Fruit fly (Drosophila melanogaster): ENCODE results near the gene Tmtc1.

The Tmtc1 gene

DNA sequence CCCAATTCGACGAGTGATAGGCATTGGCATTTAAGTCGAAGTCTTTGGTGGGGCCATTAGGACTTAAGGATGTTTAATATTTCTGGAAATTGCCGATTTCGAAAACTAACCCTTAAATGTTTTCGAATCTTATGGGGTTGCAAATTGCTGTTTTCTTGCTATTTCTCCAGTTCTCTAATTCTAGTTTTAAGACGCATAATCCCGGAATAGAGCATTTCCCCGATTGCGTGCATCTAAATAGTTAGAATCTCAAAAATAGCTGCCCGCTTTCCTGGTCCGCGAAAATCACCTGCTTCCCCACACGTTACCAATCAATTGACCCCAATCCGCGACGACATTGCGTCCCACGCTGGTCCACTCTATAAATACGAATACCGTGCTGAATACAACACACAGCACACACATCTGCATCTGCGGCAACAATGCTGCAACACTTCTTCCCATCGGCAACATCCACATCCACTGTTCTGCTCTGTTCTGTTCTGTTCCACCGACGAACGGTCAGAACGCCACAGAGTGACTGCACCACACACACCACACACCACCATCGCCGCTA is 74.4 kb downstream of the Tmtc1 start, which contains the start of gene Bacc (continued):
- TF ChIP-seq Gsc (GFP tag; IDR thresholded peaks at IDR 0.05) (no peak), CG32532 (GFP tag; IDR thresholded peaks at IDR 0.05) (no peak), CG17829 (tag; optimal IDR thresholded peaks at IDR 0.05) (peak; percentile 73), pfk (GFP tag; optimal IDR thresholded peaks at IDR 0.05) (peak; percentile 80), bab2 (GFP tag; optimal IDR thresholded peaks at IDR 0.05) (peak; percentile 80), aop (GFP tag; IDR thresholded peaks at IDR 0.05) (no peak), CG14050 (GFP tag; IDR thresholded peaks at IDR 0.05) (no peak), crp (GFP tag; optimal IDR thresholded peaks at IDR 0.05) (peak in 1 of 2 experiments; percentile 38), amos (GFP tag; IDR thresholded peaks at IDR 0.05; ENCODE audit: partially characterized antibody) (no peak), odd (GFP tag; optimal IDR thresholded peaks at IDR 0.05) (peak; percentile 82), pho (GFP tag; optimal IDR thresholded peaks at IDR 0.05) (peak; percentile 88), exex (tag; optimal IDR thresholded peaks at IDR 0.05) (no peak), prd (optimal IDR thresholded peaks at IDR 0.05) (no peak), prd (GFP tag; IDR thresholded peaks at IDR 0.05) (no peak), Dll (GFP tag; IDR thresholded peaks at IDR 0.05; ENCODE audit: partially characterized antibody) (no peak), CG17568 (GFP tag; optimal IDR thresholded peaks at IDR 0.05) (peak; percentile 83), CG2199 (GFP tag; IDR thresholded peaks at IDR 0.05) (no peak), CG9932 (GFP tag; IDR thresholded peaks at IDR 0.05) (no peak), CG7745 (tag; optimal IDR thresholded peaks at IDR 0.05) (no peak), Nf-YC (tag; optimal IDR thresholded peaks at IDR 0.05) (peak; percentile 64), az2 (GFP tag; optimal IDR thresholded peaks at IDR 0.05) (peak; percentile 84), CG13123 (GFP tag; optimal IDR thresholded peaks at IDR 0.05) (peak; percentile 80), CG3847 (GFP tag; IDR thresholded peaks at IDR 0.05) (no peak), CG6791 (GFP tag; IDR thresholded peaks at IDR 0.05; ENCODE audit: partially characterized antibody) (no peak), H15 (GFP tag; IDR thresholded peaks at IDR 0.05) (no peak), en (GFP tag; optimal IDR thresholded peaks at IDR 0.05) (peak; percentile 82), tll (GFP tag; optimal IDR thresholded peaks at IDR 0.05) (no peak), chinmo (GFP tag; IDR thresholded peaks at IDR 0.05; ENCODE audit: partially characterized antibody) (no peak), her (GFP tag; optimal IDR thresholded peaks at IDR 0.05) (peak; percentile 88), z (GFP tag; IDR thresholded peaks at IDR 0.05) (no peak), CG10209 (GFP tag; optimal IDR thresholded peaks at IDR 0.05) (peak; percentile 93), bowl (GFP tag; IDR thresholded peaks at IDR 0.05) (no peak), CG6854 (GFP tag; optimal IDR thresholded peaks at IDR 0.05) (peak; percentile 85), tx (GFP tag; optimal IDR thresholded peaks at IDR 0.05) (peak; percentile 85), CG15601 (tag; optimal IDR thresholded peaks at IDR 0.05) (peak; percentile 76), gcm2 (GFP tag; optimal IDR thresholded peaks at IDR 0.05) (peak; percentile 77), kni (GFP tag; optimal IDR thresholded peaks at IDR 0.05) (peak; percentile 50), pnt (GFP tag; optimal IDR thresholded peaks at IDR 0.05) (peak; percentile 72), Elba2 (GFP tag; optimal IDR thresholded peaks at IDR 0.05) (no peak), Antp (GFP tag; optimal IDR thresholded peaks at IDR 0.05) (peak; percentile 86), tna (GFP tag; IDR thresholded peaks at IDR 0.05; ENCODE audit: partially characterized antibody) (no peak), Opbp (GFP tag; IDR thresholded peaks at IDR 0.05; ENCODE audit: partially characterized antibody) (no peak), zen2 (GFP tag; IDR thresholded peaks at IDR 0.05; ENCODE audit: partially characterized antibody) (no peak), ssp (GFP tag; IDR thresholded peaks at IDR 0.05) (no peak), zfh2 (GFP tag; optimal IDR thresholded peaks at IDR 0.05) (peak; percentile 90), seq (GFP tag; IDR thresholded peaks at IDR 0.05) (no peak), Dip2 (GFP tag; IDR thresholded peaks at IDR 0.05) (no peak), CG2129 (GFP tag; IDR thresholded peaks at IDR 0.05; ENCODE audit: partially characterized antibody) (no peak), rib (GFP tag; IDR thresholded peaks at IDR 0.05) (no peak), lab (GFP tag; optimal IDR thresholded peaks at IDR 0.05) (peak; percentile 92)
